Worm (Caenorhabditis elegans) whole organism, L1 larva: ENCODE data around the gene T26A5.2.

ENCODE experiments used
- C04F5.9 ChIP-seq: sonication (generic microtip); optimal IDR thresholded peaks from 2 replicates; lab custom pipeline; 2016; ENCODE audit warnings: missing genetic modification characterization, missing compliant biosample characterization
- aha-1 ChIP-seq: fragments of 150-350 bp; optimal IDR thresholded peaks from 2 replicates; lab custom pipeline; 2014; ENCODE audit warnings: missing biosample characterization, missing genetic modification characterization
- elt-3 ChIP-seq, 6 experiments: fragments of 150-350 bp in 1 of 6; sonication (generic microtip); optimal IDR thresholded peaks; 2 replicates each; lab custom pipeline; 2017 to 2018; ENCODE audit warnings: missing biosample characterization in 6 of 6, missing genetic modification characterization in 6 of 6, inconsistent platforms in 1 of 6
- lin-35 ChIP-seq, 2 experiments: fragments of 150-350 bp; optimal IDR thresholded peaks; 2 replicates each; lab custom pipeline; 2014; ENCODE audit warnings: missing biosample characterization in 2 of 2, missing genetic modification characterization in 2 of 2, missing genetic modification reagents in 2 of 2
- lir-3 ChIP-seq: sonication (generic microtip); optimal IDR thresholded peaks from 2 replicates; lab custom pipeline; 2016; ENCODE audit warnings: mild to moderate bottlenecking, missing genetic modification characterization, moderate library complexity, missing compliant biosample characterization; ENCODE audit not compliant: poor library complexity
- mdl-1 ChIP-seq, 2 experiments: fragments of 150-350 bp; optimal IDR thresholded peaks; 2 replicates each; lab custom pipeline; 2014 to 2017; ENCODE audit warnings: missing biosample characterization in 2 of 2, missing genetic modification characterization in 2 of 2, inconsistent platforms in 1 of 2
- nhr-77 ChIP-seq: fragments of 150-350 bp; optimal IDR thresholded peaks from 2 replicates; lab custom pipeline; 2014; ENCODE audit warnings: missing biosample characterization, missing genetic modification characterization
- rnt-1 ChIP-seq: sonication (generic microtip); optimal IDR thresholded peaks from 2 replicates; lab custom pipeline; 2016; ENCODE audit warnings: mild to moderate bottlenecking, missing genetic modification characterization, moderate library complexity, missing compliant biosample characterization
- sox-4 ChIP-seq: sonication (generic microtip); optimal IDR thresholded peaks from 2 replicates; lab custom pipeline; 2016; ENCODE audit warnings: missing genetic modification characterization, missing compliant biosample characterization
- tbx-2 ChIP-seq: sonication (generic microtip); optimal IDR thresholded peaks from 2 replicates; lab custom pipeline; 2016; ENCODE audit warnings: missing genetic modification characterization, missing compliant biosample characterization
- unc-130 ChIP-seq: fragments of 150-350 bp; optimal IDR thresholded peaks from 2 replicates; lab custom pipeline; 2017; ENCODE audit warnings: missing biosample characterization, missing genetic modification characterization, inconsistent platforms
- xbp-1 ChIP-seq: sonication (generic microtip); optimal IDR thresholded peaks from 2 replicates; lab custom pipeline; 2016; ENCODE audit warnings: missing genetic modification characterization, missing compliant biosample characterization

DNA sequence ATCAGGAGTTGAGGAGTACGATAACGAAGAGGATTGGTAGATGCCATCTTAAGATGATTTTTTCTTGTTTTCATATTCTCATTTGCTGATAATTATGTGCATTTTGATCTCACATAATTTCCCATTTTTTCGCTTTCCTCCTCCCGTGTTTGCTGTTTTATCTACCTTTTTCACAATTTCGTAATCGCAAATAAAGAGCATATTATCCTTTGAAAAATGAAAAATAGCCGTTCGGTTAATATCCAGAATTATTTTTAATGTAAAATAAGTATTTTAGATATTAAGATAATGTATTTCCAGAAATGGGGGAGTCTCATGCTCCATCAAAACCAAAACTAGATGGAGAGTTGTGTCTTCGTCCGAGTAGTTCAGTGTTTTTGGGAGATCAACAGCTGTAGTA lies 34.2 kb upstream of the T26A5.2 start, which contains the start of gene vps-16:
- no peak for TF ChIP-seq nhr-77 (tag; lab: Kevin White, UChicago)
- TF ChIP-seq aha-1 (tag; lab: Kevin White, UChicago): no peak
- no peak for TF ChIP-seq C04F5.9 (tag; lab: Kevin White, UChicago)
- no peak for TF ChIP-seq xbp-1
- TF ChIP-seq tbx-2 (tag; lab: Kevin White, UChicago): no peak
- TF ChIP-seq rnt-1 (tag; lab: Kevin White, UChicago): no peak
- no peak for TF ChIP-seq unc-130 (tag; lab: Kevin White, UChicago)
- no peak for TF ChIP-seq lin-35 (GFP tag; optimal IDR thresholded peaks at IDR 0.05; lab: Kevin White, UChicago)
- TF ChIP-seq elt-3 (tag; optimal IDR thresholded peaks at IDR 0.05; lab: Kevin White, UChicago): no peak
- TF ChIP-seq mdl-1 (tag; optimal IDR thresholded peaks at IDR 0.05; lab: Kevin White, UChicago): no peak
- TF ChIP-seq lir-3 (tag; lab: Kevin White, UChicago): no peak
- no peak for TF ChIP-seq sox-4 (tag; lab: Kevin White, UChicago)
